Fruit fly (Drosophila melanogaster) whole organism, prepupa: Measurements from ENCODE around the gene CG7945.

Experiments
- Blimp-1 ChIP-seq: fragments of 200-800 bp; sonication (Bioruptor generic); optimal IDR thresholded peaks from 3 replicates; lab custom pipeline; 2017; ENCODE audit warnings: missing biosample characterization, missing genetic modification characterization, mild to moderate bottlenecking, moderate library complexity, missing genetic modification reagents
- CG10631 ChIP-seq: fragments of 200-800 bp; sonication (Bioruptor generic); optimal IDR thresholded peaks from 2 replicates; lab custom pipeline; 2016; ENCODE audit warnings: missing biosample characterization, missing genetic modification characterization
- CG11762 ChIP-seq: fragments of 200-800 bp; sonication (Bioruptor generic); optimal IDR thresholded peaks from 3 replicates; lab custom pipeline; 2016; ENCODE audit warnings: missing biosample characterization, missing genetic modification characterization; ENCODE audit not compliant: insufficient read depth
- CG11902 ChIP-seq: fragments of 200-800 bp; sonication (Bioruptor generic); optimal IDR thresholded peaks from 3 replicates; lab custom pipeline; 2016; ENCODE audit warnings: missing biosample characterization, missing genetic modification characterization
- CG15336 ChIP-seq: fragments of 200-800 bp; sonication (Bioruptor generic); IDR thresholded peaks from 2 replicates; pipeline ENCODE4 v1.3.6; 2022; ENCODE audit warnings: missing biosample characterization, missing genetic modification characterization
- CG1621 ChIP-seq: fragments of 200-800 bp; sonication (Bioruptor generic); optimal IDR thresholded peaks from 3 replicates; lab custom pipeline; 2018; ENCODE audit warnings: missing biosample characterization, mild to moderate bottlenecking, missing genetic modification characterization
- CG16779 ChIP-seq: fragments of 200-800 bp; sonication (Bioruptor generic); optimal IDR thresholded peaks from 3 replicates; lab custom pipeline; 2017; ENCODE audit warnings: missing biosample characterization, mild to moderate bottlenecking, missing genetic modification characterization
- CG3032 ChIP-seq: fragments of 200-800 bp; optimal IDR thresholded peaks from 2 replicates; lab custom pipeline; 2019; ENCODE audit warnings: missing biosample characterization, mild to moderate bottlenecking, missing genetic modification characterization, moderate library complexity
- CG32006 ChIP-seq: fragments of 200-800 bp; sonication (Bioruptor generic); optimal IDR thresholded peaks from 3 replicates; lab custom pipeline; 2017; ENCODE audit warnings: missing biosample characterization, mild to moderate bottlenecking, missing genetic modification characterization
- CG34406 ChIP-seq: fragments of 200-800 bp; sonication (Bioruptor generic); optimal IDR thresholded peaks from 3 replicates; lab custom pipeline; 2016; ENCODE audit warnings: missing biosample characterization, missing genetic modification characterization
- CG6276 ChIP-seq: fragments of 200-800 bp; sonication (Bioruptor generic); optimal IDR thresholded peaks from 2 replicates; lab custom pipeline; 2017; ENCODE audit warnings: missing biosample characterization, mild to moderate bottlenecking, missing genetic modification characterization
- CG6792 ChIP-seq: fragments of 200-800 bp; sonication (Bioruptor generic); optimal IDR thresholded peaks from 3 replicates; lab custom pipeline; 2016; ENCODE audit warnings: missing biosample characterization, missing genetic modification characterization
- CG6854 ChIP-seq: fragments of 200-800 bp; sonication (Bioruptor generic); optimal IDR thresholded peaks from 2 replicates; lab custom pipeline; 2017; ENCODE audit warnings: missing biosample characterization, mild to moderate bottlenecking, missing genetic modification characterization
- CG7368 ChIP-seq: fragments of 200-800 bp; sonication (Bioruptor generic); optimal IDR thresholded peaks from 3 replicates; lab custom pipeline; 2016; ENCODE audit warnings: missing biosample characterization, missing genetic modification characterization
- CG8119 ChIP-seq: fragments of 200-800 bp; sonication (Bioruptor generic); IDR thresholded peaks from 3 replicates; pipeline ENCODE4 v1.3.6; 2022; ENCODE audit warnings: missing biosample characterization, missing genetic modification characterization
- CG8319 ChIP-seq: fragments of 200-800 bp; sonication (Bioruptor generic); optimal IDR thresholded peaks from 3 replicates; lab custom pipeline; 2016; ENCODE audit warnings: missing biosample characterization, missing genetic modification characterization
- CG8632 ChIP-seq: fragments of 200-800 bp; sonication (Bioruptor generic); optimal IDR thresholded peaks from 3 replicates; lab custom pipeline; 2016; ENCODE audit warnings: missing biosample characterization, missing genetic modification characterization
- CG9139 ChIP-seq: fragments of 200-800 bp; sonication (Bioruptor generic); optimal IDR thresholded peaks from 3 replicates; lab custom pipeline; 2017; ENCODE audit warnings: missing biosample characterization, mild to moderate bottlenecking, missing genetic modification characterization
- Eip78C ChIP-seq: fragments of 200-800 bp; sonication (Bioruptor generic); peaks from one replicate; lab custom pipeline; 2016; ENCODE audit warnings: missing biosample characterization, missing genetic modification characterization
- Eip93F ChIP-seq: fragments of 200-800 bp; sonication (Bioruptor generic); optimal IDR thresholded peaks from 2 replicates; lab custom pipeline; 2016; ENCODE audit warnings: missing biosample characterization, mild to moderate bottlenecking, missing genetic modification characterization
- Gug ChIP-seq: fragments of 200-800 bp; sonication (Bioruptor generic); IDR thresholded peaks from 2 replicates; pipeline ENCODE4 v1.3.6; 2022; ENCODE audit warnings: missing biosample characterization, missing genetic modification characterization
- Hr4 ChIP-seq: fragments of 200-800 bp; sonication (Bioruptor generic); optimal IDR thresholded peaks from 3 replicates; lab custom pipeline; 2016; ENCODE audit warnings: missing biosample characterization, missing genetic modification characterization
- Lpt ChIP-seq: fragments of 200-800 bp; sonication (Bioruptor generic); optimal IDR thresholded peaks from 3 replicates; lab custom pipeline; 2016; ENCODE audit warnings: missing biosample characterization, missing genetic modification characterization
- Met ChIP-seq: fragments of 200-800 bp; sonication (Bioruptor generic); optimal IDR thresholded peaks from 3 replicates; lab custom pipeline; 2016; ENCODE audit warnings: missing biosample characterization, missing genetic modification characterization
- OdsH ChIP-seq: fragments of 200-800 bp; sonication (Bioruptor generic); optimal IDR thresholded peaks from 3 replicates; lab custom pipeline; 2016; ENCODE audit warnings: missing biosample characterization, missing genetic modification characterization
- Smox ChIP-seq: fragments of 200-800 bp; sonication (Bioruptor generic); optimal IDR thresholded peaks from 3 replicates; lab custom pipeline; 2016; ENCODE audit warnings: missing biosample characterization, missing genetic modification characterization
- Sox102F ChIP-seq: fragments of 200-800 bp; sonication (Bioruptor generic); optimal IDR thresholded peaks from 2 replicates; lab custom pipeline; 2016; ENCODE audit warnings: missing biosample characterization, mild to moderate bottlenecking, missing genetic modification characterization
- Sox14 ChIP-seq: fragments of 200-800 bp; sonication (Bioruptor generic); optimal IDR thresholded peaks from 3 replicates; lab custom pipeline; 2016; ENCODE audit warnings: missing biosample characterization, missing genetic modification characterization
- Sox15 ChIP-seq: fragments of 200-800 bp; sonication (Bioruptor generic); optimal IDR thresholded peaks from 3 replicates; lab custom pipeline; 2016; ENCODE audit warnings: missing biosample characterization, missing genetic modification characterization
- acj6 ChIP-seq: fragments of 200-800 bp; sonication (Bioruptor generic); optimal IDR thresholded peaks from 3 replicates; lab custom pipeline; 2016; ENCODE audit warnings: missing biosample characterization, missing genetic modification characterization
- dac ChIP-seq: fragments of 200-800 bp; sonication (Bioruptor generic); optimal IDR thresholded peaks from 2 replicates; lab custom pipeline; 2017; ENCODE audit warnings: missing biosample characterization, mild to moderate bottlenecking, missing genetic modification characterization
- esn ChIP-seq: fragments of 200-800 bp; sonication (Bioruptor generic); optimal IDR thresholded peaks from 2 replicates; lab custom pipeline; 2016; ENCODE audit warnings: missing biosample characterization, mild to moderate bottlenecking, missing genetic modification characterization, moderate library complexity
- fd59A ChIP-seq: fragments of 200-800 bp; sonication (Bioruptor generic); optimal IDR thresholded peaks from 2 replicates; lab custom pipeline; 2017; ENCODE audit warnings: missing biosample characterization, mild to moderate bottlenecking, missing genetic modification characterization, missing genetic modification reagents
- fkh ChIP-seq: fragments of 200-800 bp; sonication (Bioruptor generic); optimal IDR thresholded peaks from 3 replicates; lab custom pipeline; 2017; ENCODE audit warnings: missing biosample characterization, mild to moderate bottlenecking, missing genetic modification characterization, moderate library complexity
- net ChIP-seq: fragments of 200-800 bp; sonication (Bioruptor generic); optimal IDR thresholded peaks from 3 replicates; lab custom pipeline; 2016; ENCODE audit warnings: missing biosample characterization, missing genetic modification characterization
- pdm3 ChIP-seq: fragments of 200-800 bp; sonication (Bioruptor generic); optimal IDR thresholded peaks from 3 replicates; lab custom pipeline; 2016; ENCODE audit warnings: missing biosample characterization, missing genetic modification characterization
- ss ChIP-seq, 2 experiments: fragments of 200-800 bp; sonication (Bioruptor generic); optimal IDR thresholded peaks; 2 replicates in 1 of 2; 3 replicates in 1 of 2; lab custom pipeline; 2017 to 2018; ENCODE audit warnings: mild to moderate bottlenecking in 2 of 2, missing biosample characterization in 2 of 2, missing genetic modification characterization in 2 of 2, moderate library complexity in 1 of 2
- vri ChIP-seq: fragments of 200-800 bp; sonication (Bioruptor generic); optimal IDR thresholded peaks from 3 replicates; lab custom pipeline; 2016; ENCODE audit warnings: missing biosample characterization, mild to moderate bottlenecking, missing genetic modification characterization

The CG7945 gene

DNA sequence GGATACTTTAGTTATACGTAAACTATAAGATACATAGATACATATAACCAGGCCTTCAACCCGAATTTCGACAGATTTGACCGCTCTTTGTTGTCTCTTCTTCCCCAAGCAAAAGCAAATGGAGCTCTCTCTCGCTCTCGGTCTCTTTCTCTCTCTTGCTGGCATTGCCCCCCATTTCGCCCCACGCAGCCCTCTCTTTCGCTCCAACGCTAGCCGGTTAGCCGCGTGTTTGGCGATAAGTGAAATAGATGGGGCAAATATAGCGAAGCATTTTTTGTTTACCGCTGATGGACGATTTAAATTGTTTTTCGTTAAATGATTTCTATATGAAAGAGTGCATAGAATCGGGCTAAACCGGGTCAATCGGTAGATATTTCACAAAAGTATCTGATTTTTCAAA is 9.5 kb downstream of the CG7945 start:
- TF ChIP-seq CG16779 (tag; lab: Kevin White, UChicago) (no peak), CG8119 (GFP tag; lab: Robert Waterston, UW) (peak; percentile 29; the same call in 1 of the 3 replicates), CG6854 (peak; percentile 44), Sox14 (GFP tag; lab: Kevin White, UChicago) (peak; percentile 49), Eip78C (GFP tag; lab: Kevin White, UChicago) (peak; percentile 65), OdsH (GFP tag; lab: Kevin White, UChicago) (no peak), CG32006 (GFP tag; lab: Kevin White, UChicago) (no peak), CG15336 (GFP tag; lab: Robert Waterston, UW) (peak; percentile 48; the same call in 1 of the 2 replicates), vri (GFP tag; lab: Kevin White, UChicago) (peak; percentile 66), Lpt (GFP tag; lab: Kevin White, UChicago) (peak; percentile 38), fkh (GFP tag; lab: Kevin White, UChicago) (peak; percentile 57)

DNA sequence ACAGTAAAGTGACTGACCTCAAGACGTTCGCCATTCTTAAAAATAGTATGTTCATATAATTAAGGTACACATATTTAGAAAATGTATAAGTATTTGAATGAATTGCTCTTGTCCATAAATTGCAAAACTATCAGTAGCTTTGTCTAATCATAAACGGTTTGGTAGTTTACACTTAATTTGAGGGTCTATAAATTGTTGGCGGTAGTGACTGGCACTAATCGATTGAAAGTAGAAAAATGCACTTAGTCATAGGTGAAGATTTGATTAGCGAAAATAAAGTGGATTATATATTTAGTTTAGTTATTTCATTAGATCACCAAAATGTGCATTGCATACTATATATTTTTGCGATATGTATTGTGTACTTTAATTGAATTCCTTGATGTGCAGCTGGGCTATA is 10.2 kb downstream of the CG7945 start:
- TF ChIP-seq Hr4 (GFP tag; lab: Kevin White, UChicago): no peak
- TF ChIP-seq CG11902 (GFP tag; lab: Kevin White, UChicago): no peak
- no peak for TF ChIP-seq acj6
- no peak for TF ChIP-seq CG8119 (GFP tag; lab: Robert Waterston, UW)
- no peak for TF ChIP-seq CG10631
- no peak for TF ChIP-seq CG1621
- no peak for TF ChIP-seq Met (GFP tag; lab: Kevin White, UChicago)
- TF ChIP-seq dac (GFP tag; lab: Kevin White, UChicago): no peak
- no peak for TF ChIP-seq CG8632
- no peak for TF ChIP-seq OdsH (GFP tag; lab: Kevin White, UChicago)
- no peak for TF ChIP-seq CG11762
- no peak for TF ChIP-seq CG34406 (GFP tag; lab: Kevin White, UChicago)
- no peak for TF ChIP-seq CG6854
- no peak for TF ChIP-seq Eip93F (GFP tag; lab: Kevin White, UChicago)
- TF ChIP-seq CG8319: no peak
- TF ChIP-seq fd59A (GFP tag; lab: Kevin White, UChicago): no peak
- no peak for TF ChIP-seq net (GFP tag; lab: Kevin White, UChicago)
- no peak for TF ChIP-seq vri (GFP tag; lab: Kevin White, UChicago)
- TF ChIP-seq CG6276: no peak
- TF ChIP-seq, all 60 proteins: peak for 0

DNA sequence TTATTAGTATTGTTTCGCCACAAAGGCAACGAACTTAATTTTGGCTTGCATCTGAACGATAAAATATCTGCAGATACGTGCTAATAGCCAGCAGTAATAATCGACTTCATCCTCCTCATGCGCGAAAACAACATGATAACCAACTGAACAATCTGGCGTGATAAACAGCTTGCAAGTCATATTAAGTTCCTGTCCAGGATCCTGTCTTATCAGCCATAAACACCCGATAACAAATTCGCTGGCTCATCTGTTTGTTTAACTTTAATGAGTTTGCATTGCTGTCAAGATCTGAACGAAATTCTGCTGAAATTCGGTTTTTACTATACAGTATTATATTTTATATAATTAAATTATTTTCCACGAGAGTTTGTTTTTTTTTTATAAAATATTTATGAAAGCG is 10.7 kb downstream of the CG7945 start:
- TF ChIP-seq fkh (GFP tag; lab: Kevin White, UChicago) (no peak), fd59A (GFP tag; lab: Kevin White, UChicago) (no peak), CG32006 (GFP tag; lab: Kevin White, UChicago) (no peak), CG8319 (no peak), CG11902 (GFP tag; lab: Kevin White, UChicago) (no peak), esn (GFP tag; lab: Kevin White, UChicago) (no peak), CG7368 (no peak)

DNA sequence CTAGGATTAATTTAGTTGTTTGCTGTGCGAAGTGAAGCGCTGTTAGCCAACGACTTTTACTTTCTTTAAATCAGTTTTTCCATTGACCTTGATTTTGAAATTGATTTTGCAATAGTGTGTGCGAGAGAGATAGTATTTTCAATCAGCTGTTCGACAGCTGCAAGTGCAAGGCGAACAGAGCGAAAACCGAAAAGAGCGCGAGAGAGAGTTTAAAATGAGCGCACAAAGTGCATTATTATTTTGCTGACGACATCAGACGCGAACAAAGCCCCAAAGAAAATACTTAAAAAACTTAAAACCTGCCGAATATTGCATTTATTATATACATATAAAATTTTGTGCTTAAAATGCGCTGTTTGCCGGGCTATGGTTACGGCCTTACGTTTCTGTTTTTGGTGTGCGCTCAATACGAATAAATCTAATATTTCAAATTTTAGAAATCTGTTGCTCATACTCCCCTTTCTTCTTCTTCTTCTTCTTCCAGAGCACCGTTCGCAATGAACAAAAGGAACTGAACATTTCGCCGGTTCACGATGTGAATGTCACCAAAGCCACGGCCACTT is 12.2 kb downstream of the CG7945 start:
- no peak; the same call in 2 of the 3 replicates for TF ChIP-seq CG8119 (GFP tag; lab: Robert Waterston, UW)
- TF ChIP-seq CG6792 (GFP tag; lab: Kevin White, UChicago): no peak
- peak; percentile 13 for TF ChIP-seq CG16779 (tag; lab: Kevin White, UChicago)
- no peak for TF ChIP-seq acj6
- TF ChIP-seq CG3032 (tag; lab: Kevin White, UChicago): peak; percentile 17
- no peak for TF ChIP-seq CG9139 (GFP tag; lab: Kevin White, UChicago)
- no peak for TF ChIP-seq fd59A (GFP tag; lab: Kevin White, UChicago)
- TF ChIP-seq Hr4 (GFP tag; lab: Kevin White, UChicago): no peak
- TF ChIP-seq vri (GFP tag; lab: Kevin White, UChicago): peak; percentile 24
- TF ChIP-seq Smox (GFP tag; lab: Kevin White, UChicago): no peak
- no peak for TF ChIP-seq CG10631
- no peak for TF ChIP-seq Sox15 (GFP tag; lab: Kevin White, UChicago)
- TF ChIP-seq esn (GFP tag; lab: Kevin White, UChicago): peak; percentile 7
- no peak for TF ChIP-seq CG11902 (GFP tag; lab: Kevin White, UChicago)
- TF ChIP-seq CG11762: no peak
- TF ChIP-seq Sox102F (GFP tag; lab: Kevin White, UChicago): peak; percentile 37
- peak; percentile 55 for TF ChIP-seq Sox14 (GFP tag; lab: Kevin White, UChicago)
- peak; percentile 39 to 44 for TF ChIP-seq ss (GFP tag; optimal IDR thresholded peaks at IDR 0.05; lab: Kevin White, UChicago)
- TF ChIP-seq Eip78C (GFP tag; lab: Kevin White, UChicago): peak; percentile 76
- TF ChIP-seq dac (GFP tag; lab: Kevin White, UChicago): no peak
- TF ChIP-seq CG6854: no peak
- peak; percentile 33 for TF ChIP-seq Eip93F (GFP tag; lab: Kevin White, UChicago)
- TF ChIP-seq Met (GFP tag; lab: Kevin White, UChicago): peak; percentile 11
- TF ChIP-seq CG7368: no peak
- TF ChIP-seq pdm3 (GFP tag; lab: Kevin White, UChicago): no peak
- TF ChIP-seq Gug (GFP tag; lab: Robert Waterston, UW): no peak
- peak; percentile 78 for TF ChIP-seq Blimp-1
- TF ChIP-seq Lpt (GFP tag; lab: Kevin White, UChicago): no peak
